Worm (Caenorhabditis elegans) whole organism, mixed stage, embryonic: ENCODE measurements around the gene dlc-3.
"Not testable (repeated sequence)": the region's sequence is repeated elsewhere in the genome, so short reads cannot be mapped to it uniquely, and the experiment has no call there.

Source experiments
- M03D4.4 ChIP-seq: sonication (generic microtip); optimal IDR thresholded peaks from 2 replicates; lab custom pipeline; 2017; ENCODE audit warnings: mild to moderate bottlenecking, missing genetic modification characterization, missing compliant biosample characterization
- ceh-39 ChIP-seq: fragments of 150-350 bp; optimal IDR thresholded peaks from 2 replicates; lab custom pipeline; 2014; ENCODE audit warnings: missing biosample characterization, missing genetic modification characterization
- ceh-83 ChIP-seq: fragments of 200-800 bp; sonication (Bioruptor generic); optimal IDR thresholded peaks from 2 replicates; lab custom pipeline; 2018; ENCODE audit warnings: mild to moderate bottlenecking, missing genetic modification characterization, missing compliant biosample characterization
- ces-1 ChIP-seq: fragments of 150-350 bp; optimal IDR thresholded peaks from 2 replicates; lab custom pipeline; 2014; ENCODE audit warnings: missing biosample characterization, missing genetic modification reagents, missing genetic modification characterization
- cnd-1 ChIP-seq: fragments of 200-800 bp; sonication (Bioruptor generic); optimal IDR thresholded peaks from 2 replicates; lab custom pipeline; 2018; ENCODE audit warnings: mild to moderate bottlenecking, missing genetic modification characterization, missing compliant biosample characterization
- drap-1 ChIP-seq: fragments of 200-800 bp; sonication (Bioruptor generic); optimal IDR thresholded peaks from 3 replicates; lab custom pipeline; 2018; ENCODE audit warnings: mild to moderate bottlenecking, missing genetic modification characterization, missing compliant biosample characterization
- elt-1 ChIP-seq: sonication (generic microtip); optimal IDR thresholded peaks from 2 replicates; lab custom pipeline; 2017; ENCODE audit warnings: missing genetic modification characterization, mild to moderate bottlenecking, missing compliant biosample characterization, antibody characterized with exemption, moderate library complexity, borderline replicate concordance; ENCODE audit not compliant: insufficient read depth
- elt-3 ChIP-seq: fragments of 150-350 bp; optimal IDR thresholded peaks from 2 replicates; lab custom pipeline; 2014; ENCODE audit warnings: missing biosample characterization, missing genetic modification characterization
- hlh-1 ChIP-seq: fragments of 150-350 bp; optimal IDR thresholded peaks from 2 replicates; lab custom pipeline; 2014; ENCODE audit warnings: missing biosample characterization, missing genetic modification reagents, missing genetic modification characterization
- lin-13 ChIP-seq: fragments of 150-350 bp; optimal IDR thresholded peaks from 2 replicates; lab custom pipeline; 2014; ENCODE audit warnings: missing biosample characterization, missing genetic modification characterization
- mab-5 ChIP-seq: fragments of 150-350 bp; optimal IDR thresholded peaks from 2 replicates; lab custom pipeline; 2014; ENCODE audit warnings: missing biosample characterization, missing genetic modification characterization
- mep-1 ChIP-seq: fragments of 150-350 bp; optimal IDR thresholded peaks from 2 replicates; lab custom pipeline; 2017; ENCODE audit warnings: missing biosample characterization, missing genetic modification reagents, missing genetic modification characterization, inconsistent platforms
- mls-2 ChIP-seq: sonication (generic microtip); optimal IDR thresholded peaks from 2 replicates; lab custom pipeline; 2016; ENCODE audit warnings: mild to moderate bottlenecking, missing genetic modification characterization, moderate library complexity, missing compliant biosample characterization
- nhr-237 ChIP-seq: fragments of 150-350 bp; optimal IDR thresholded peaks from 2 replicates; lab custom pipeline; 2014; ENCODE audit warnings: missing biosample characterization, missing genetic modification characterization
- nhr-76 ChIP-seq: sonication (generic microtip); optimal IDR thresholded peaks from 2 replicates; lab custom pipeline; 2017; ENCODE audit warnings: missing biosample characterization, missing genetic modification characterization
- pha-4 ChIP-seq: fragments of 150-350 bp; optimal IDR thresholded peaks from 2 replicates; lab custom pipeline; 2018; ENCODE audit warnings: missing biosample characterization, missing genetic modification reagents, missing genetic modification characterization
- snpc-4 ChIP-seq: fragments of 150-350 bp; optimal IDR thresholded peaks from 2 replicates; lab custom pipeline; 2014; ENCODE audit warnings: missing biosample characterization, missing genetic modification characterization
- sptf-1 ChIP-seq: sonication (generic microtip); optimal IDR thresholded peaks from 2 replicates; lab custom pipeline; 2017; ENCODE audit warnings: mild to moderate bottlenecking, missing genetic modification characterization, moderate library complexity, missing compliant biosample characterization
- tbx-8 ChIP-seq: fragments of 200-800 bp; sonication (Bioruptor generic); optimal IDR thresholded peaks from 2 replicates; lab custom pipeline; 2018; ENCODE audit warnings: mild to moderate bottlenecking, missing genetic modification characterization, moderate library complexity, missing compliant biosample characterization
- unc-120 ChIP-seq: sonication (generic microtip); optimal IDR thresholded peaks from 2 replicates; lab custom pipeline; 2017; ENCODE audit warnings: missing genetic modification characterization, missing compliant biosample characterization; ENCODE audit not compliant: poor library complexity, severe bottlenecking
- unc-39 ChIP-seq: fragments of 150-350 bp; optimal IDR thresholded peaks from 2 replicates; lab custom pipeline; 2014; ENCODE audit warnings: missing biosample characterization, missing genetic modification characterization
- zip-8 ChIP-seq: fragments of 150-350 bp; optimal IDR thresholded peaks from 2 replicates; lab custom pipeline; 2014; ENCODE audit warnings: missing biosample characterization, missing genetic modification characterization
- ztf-11 ChIP-seq: fragments of 150-350 bp; optimal IDR thresholded peaks from 2 replicates; lab custom pipeline; 2014; ENCODE audit warnings: missing biosample characterization, missing genetic modification characterization

The dlc-3 gene

ce11 chrIV:16477169-16477568, 45.1 kb downstream of the dlc-3 start, which contains the start of gene Y51H4A.1:
Gene Y51H4A.1, minus strand, starts transcription at chrIV:16477295.
- TF ChIP-seq ces-1 (GFP tag; lab: Kevin White, UChicago): peak; percentile 74
- no peak for TF ChIP-seq ceh-83 (GFP tag; lab: Kevin White, UChicago)

DNA sequence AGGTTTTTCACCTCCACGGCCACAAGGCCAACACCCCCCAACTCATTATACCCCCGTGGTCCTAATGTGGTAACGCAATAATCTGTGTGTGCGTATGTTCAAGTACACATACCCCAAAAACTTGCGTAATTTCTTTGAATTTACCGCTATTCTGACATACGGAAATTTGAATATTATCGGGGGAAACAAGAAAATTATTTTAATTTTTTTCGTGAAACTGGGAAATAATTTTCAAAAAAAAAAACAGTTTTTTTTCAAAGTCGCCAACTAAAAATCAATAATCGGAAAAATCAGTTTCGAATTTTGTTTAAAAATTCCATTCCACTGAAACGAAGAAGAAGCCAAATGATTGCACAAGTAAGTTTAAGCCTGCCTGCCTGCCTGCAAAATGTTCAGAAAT, 48.9 kb downstream of the dlc-3 start, which contains the start of gene Y51H4A.938:
Gene Y51H4A.938 (plus strand): TSS at position 301 of the 400 bp plus-strand sequence.
- not testable (repeated sequence) for TF ChIP-seq mls-2 (tag; lab: Kevin White, UChicago); snpc-4 (tag; lab: Kevin White, UChicago); M03D4.4

DNA sequence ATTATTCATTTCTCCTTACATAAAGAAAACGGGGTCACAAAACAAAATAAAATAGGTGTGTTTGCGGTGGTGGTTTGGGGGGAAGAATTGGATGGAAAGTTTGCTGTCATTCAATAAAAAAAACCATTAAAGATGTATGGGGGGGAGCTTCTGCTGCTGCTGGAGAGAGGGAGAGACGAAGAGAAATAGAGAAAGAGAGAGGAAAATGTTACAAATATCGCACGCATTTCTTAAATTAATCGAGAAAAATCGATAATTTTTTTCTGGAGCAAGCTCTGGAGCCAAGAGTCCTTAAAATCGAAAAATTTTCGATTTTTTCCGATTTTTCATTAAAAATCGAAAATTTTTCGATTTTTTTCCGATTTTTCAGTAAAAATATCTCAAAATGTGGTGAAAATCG, 50.8 kb downstream of the dlc-3 start:
- TF ChIP-seq unc-120 (tag; lab: Kevin White, UChicago): no peak
- TF ChIP-seq sptf-1 (tag; lab: Kevin White, UChicago): no peak
- no peak for TF ChIP-seq nhr-237 (tag; lab: Kevin White, UChicago)
- TF ChIP-seq lin-13 (tag; lab: Kevin White, UChicago): no peak
- no peak for TF ChIP-seq mep-1
- no peak for TF ChIP-seq cnd-1 (tag; lab: Kevin White, UChicago)
- TF ChIP-seq pha-4 (tag; lab: Kevin White, UChicago): no peak
- no peak for TF ChIP-seq hlh-1 (tag; lab: Kevin White, UChicago)
- no peak for TF ChIP-seq ceh-83 (GFP tag; lab: Kevin White, UChicago)
- no peak for TF ChIP-seq elt-1 (tag; lab: Kevin White, UChicago)
- no peak for TF ChIP-seq zip-8 (tag; lab: Kevin White, UChicago)
- TF ChIP-seq drap-1 (GFP tag; lab: Kevin White, UChicago): no peak
- no peak for TF ChIP-seq mab-5
- no peak for TF ChIP-seq nhr-76 (tag; lab: Kevin White, UChicago)
- TF ChIP-seq elt-3 (tag; lab: Kevin White, UChicago): no peak
- no peak for TF ChIP-seq ztf-11 (tag; lab: Kevin White, UChicago)
- TF ChIP-seq snpc-4 (tag; lab: Kevin White, UChicago): no peak
- TF ChIP-seq tbx-8 (GFP tag; lab: Kevin White, UChicago): no peak
- TF ChIP-seq unc-39: no peak

DNA sequence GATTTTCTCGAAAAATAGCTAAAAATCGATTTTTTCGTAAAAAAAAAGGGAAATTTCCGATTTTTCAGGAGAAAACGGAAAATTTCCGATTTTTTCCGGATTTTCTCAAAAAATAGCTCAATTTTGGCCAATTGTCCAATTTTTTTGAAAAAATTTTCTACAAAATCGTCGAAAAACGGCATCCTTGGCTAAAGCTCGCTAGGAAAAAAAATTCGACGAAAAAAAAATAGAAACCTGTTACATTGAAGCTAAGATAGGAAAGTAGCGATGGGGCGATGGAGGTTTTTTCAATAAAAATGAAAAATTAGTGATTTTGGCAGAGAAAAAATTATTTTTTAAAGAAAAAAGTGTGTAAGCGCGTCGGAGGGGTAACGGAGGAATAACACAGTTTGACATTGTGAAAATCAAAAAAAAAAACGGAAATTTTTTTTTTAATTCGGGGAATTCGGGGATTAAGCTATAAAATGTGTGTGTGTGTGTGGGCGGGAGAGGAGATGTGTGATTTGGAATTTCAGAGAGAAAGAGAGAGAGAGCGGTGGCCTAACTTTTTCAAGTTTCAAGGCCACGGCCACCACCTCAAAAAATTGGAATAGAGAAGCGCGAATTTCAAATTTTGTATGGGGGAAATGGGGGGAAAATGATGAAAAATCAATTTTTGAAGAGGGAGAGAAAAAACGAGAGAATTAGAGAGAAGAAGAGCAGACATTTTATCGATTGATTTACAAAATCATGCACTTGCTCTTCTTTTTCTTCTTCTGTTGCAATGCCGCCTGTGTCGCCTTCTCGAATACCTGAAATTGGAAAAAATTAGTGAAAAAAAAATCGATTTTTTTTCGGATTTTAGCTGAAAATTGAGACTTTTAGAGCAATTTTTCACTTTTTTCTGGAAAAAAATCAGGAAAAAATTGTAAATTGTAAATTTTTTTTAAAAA, 51.5 kb downstream of the dlc-3 start:
- TF ChIP-seq snpc-4 (tag; lab: Kevin White, UChicago) (no peak), ceh-39 (tag; lab: Kevin White, UChicago) (no peak), nhr-237 (tag; lab: Kevin White, UChicago) (no peak), ztf-11 (tag; lab: Kevin White, UChicago) (no peak), unc-39 (no peak)
